Fruit fly (Drosophila melanogaster) whole organism, embryonic: ENCODE measurements around the gene CG12253.

Experiments
- CG10267 ChIP-seq: fragments of 200-800 bp; sonication (Bioruptor generic); optimal IDR thresholded peaks from 2 replicates; lab custom pipeline; 2018; ENCODE audit warnings: missing biosample characterization, mild to moderate bottlenecking, missing genetic modification characterization, moderate library complexity
- CG10321 ChIP-seq: fragments of 200-800 bp; sonication (Bioruptor generic); IDR thresholded peaks from 2 replicates; pipeline ENCODE4 v1.3.6; 2022; ENCODE audit warnings: missing biosample characterization, missing genetic modification characterization
- CG11695 ChIP-seq: fragments of 200-800 bp; sonication (Bioruptor generic); IDR thresholded peaks from 3 replicates; pipeline ENCODE4 v1.3.6; 2022; ENCODE audit warnings: missing biosample characterization, missing genetic modification characterization
- CG13287 ChIP-seq: fragments of 200-800 bp; sonication (Bioruptor generic); IDR thresholded peaks from 2 replicates; pipeline ENCODE4 v1.3.6; 2022; ENCODE audit warnings: missing biosample characterization, missing genetic modification characterization; ENCODE audit not compliant: partially characterized antibody
- CG14014 ChIP-seq: fragments of 200-800 bp; sonication (Bioruptor generic); IDR thresholded peaks from 2 replicates; pipeline ENCODE4 v1.3.6; 2022; ENCODE audit warnings: missing biosample characterization, missing genetic modification characterization
- CG14667 ChIP-seq: fragments of 200-800 bp; sonication (Bioruptor generic); IDR thresholded peaks from 2 replicates; pipeline ENCODE4 v1.3.6; 2022; ENCODE audit warnings: missing biosample characterization, missing genetic modification characterization
- CG1602 ChIP-seq: fragments of 200-800 bp; sonication (Bioruptor generic); optimal IDR thresholded peaks from 3 replicates; lab custom pipeline; 2016; ENCODE audit warnings: missing biosample characterization, missing genetic modification characterization
- CG1647 ChIP-seq: fragments of 200-800 bp; sonication (Bioruptor generic); optimal IDR thresholded peaks from 3 replicates; lab custom pipeline; 2016; ENCODE audit warnings: missing biosample characterization, missing genetic modification characterization
- CG17359 ChIP-seq: fragments of 200-800 bp; sonication (Bioruptor generic); optimal IDR thresholded peaks from 3 replicates; lab custom pipeline; 2018; ENCODE audit warnings: missing biosample characterization, mild to moderate bottlenecking, missing genetic modification characterization, moderate library complexity
- CG17385 ChIP-seq: fragments of 200-800 bp; sonication (Bioruptor generic); optimal IDR thresholded peaks from 3 replicates; lab custom pipeline; 2018; ENCODE audit warnings: missing biosample characterization, mild to moderate bottlenecking, missing genetic modification characterization
- CG34422 ChIP-seq: fragments of 200-800 bp; sonication (Bioruptor generic); IDR thresholded peaks from 3 replicates; pipeline ENCODE4 v1.3.6; 2022; ENCODE audit warnings: missing biosample characterization, missing genetic modification characterization
- CG3726 ChIP-seq: fragments of 200-800 bp; sonication (Bioruptor generic); IDR thresholded peaks from 3 replicates; pipeline ENCODE4, ENCODE4 v1.3.6; 2022; ENCODE audit warnings: missing biosample characterization, missing genetic modification characterization
- CG4707 ChIP-seq: fragments of 200-800 bp; sonication (Bioruptor generic); optimal IDR thresholded peaks from 2 replicates; lab custom pipeline; 2018; ENCODE audit warnings: missing biosample characterization, mild to moderate bottlenecking, missing genetic modification characterization, moderate library complexity
- CG4820 ChIP-seq: fragments of 200-800 bp; sonication (Bioruptor generic); optimal IDR thresholded peaks from 3 replicates; lab custom pipeline; 2016; ENCODE audit warnings: missing biosample characterization, missing genetic modification characterization
- CG7372 ChIP-seq: fragments of 200-800 bp; sonication (Bioruptor generic); IDR thresholded peaks from 2 replicates; pipeline ENCODE4 v1.3.6; 2022; ENCODE audit warnings: missing biosample characterization, missing genetic modification characterization
- CG7745 ChIP-seq: fragments of 200-800 bp; sonication (Bioruptor generic); optimal IDR thresholded peaks from 2 replicates; lab custom pipeline; 2018; ENCODE audit warnings: missing biosample characterization, mild to moderate bottlenecking, missing genetic modification characterization, moderate library complexity
- CG8478 ChIP-seq: fragments of >200 bp; optimal IDR thresholded peaks from 2 replicates; lab custom pipeline; 2018
- CG8765 ChIP-seq: fragments of 200-800 bp; sonication (Bioruptor generic); IDR thresholded peaks from 2 replicates; pipeline ENCODE4 v1.3.6; 2022; ENCODE audit warnings: missing biosample characterization, missing genetic modification characterization
- CG9215 ChIP-seq: fragments of 200-800 bp; sonication (Bioruptor generic); IDR thresholded peaks from 2 replicates; pipeline ENCODE4 v1.3.6; 2022; ENCODE audit warnings: missing biosample characterization, missing genetic modification characterization
- CG9609 ChIP-seq: fragments of 200-800 bp; sonication (Bioruptor generic); optimal IDR thresholded peaks from 3 replicates; lab custom pipeline; 2016; ENCODE audit warnings: missing biosample characterization, missing genetic modification characterization
- CG9817 ChIP-seq: fragments of 200-800 bp; sonication (Bioruptor generic); optimal IDR thresholded peaks from 2 replicates; lab custom pipeline; 2018; ENCODE audit warnings: missing biosample characterization, mild to moderate bottlenecking, missing genetic modification characterization, moderate library complexity
- CrebB ChIP-seq: fragments of 200-800 bp; sonication (Bioruptor generic); optimal IDR thresholded peaks from 3 replicates; lab custom pipeline; 2018; ENCODE audit warnings: missing biosample characterization, mild to moderate bottlenecking, missing genetic modification characterization
- Optix ChIP-seq: fragments of 200-800 bp; sonication (Bioruptor generic); IDR thresholded peaks from 3 replicates; pipeline ENCODE4 v1.3.6; 2022; ENCODE audit warnings: missing biosample characterization, missing genetic modification characterization
- PHDP ChIP-seq: fragments of 200-800 bp; sonication (Bioruptor generic); optimal IDR thresholded peaks from 3 replicates; lab custom pipeline; 2018; ENCODE audit warnings: missing biosample characterization, mild to moderate bottlenecking, missing genetic modification characterization, moderate library complexity
- Rx ChIP-seq: fragments of 200-800 bp; sonication (Bioruptor generic); IDR thresholded peaks from 2 replicates; pipeline ENCODE4 v1.3.6; 2022; ENCODE audit warnings: missing biosample characterization, missing genetic modification characterization
- TFAM ChIP-seq: fragments of 200-800 bp; sonication (Bioruptor generic); optimal IDR thresholded peaks from 2 replicates; lab custom pipeline; 2017; ENCODE audit warnings: missing biosample characterization, missing genetic modification characterization, inconsistent platforms
- Tbp ChIP-seq: fragments of >200 bp; optimal IDR thresholded peaks from 2 replicates; lab custom pipeline; 2018; ENCODE audit warnings: missing biosample characterization, missing genetic modification characterization
- ap ChIP-seq: fragments of 200-800 bp; sonication (Bioruptor generic); IDR thresholded peaks from 2 replicates; pipeline ENCODE4 v1.3.6; 2022; ENCODE audit warnings: missing biosample characterization, missing genetic modification characterization
- ase ChIP-seq: fragments of 200-800 bp; sonication (Bioruptor generic); IDR thresholded peaks from 3 replicates; pipeline ENCODE4 v1.3.6; 2022; ENCODE audit warnings: missing biosample characterization, missing genetic modification characterization
- bowl ChIP-seq: fragments of 200-800 bp; sonication (Bioruptor generic); IDR thresholded peaks from 2 replicates; pipeline ENCODE4 v1.3.6; 2022; ENCODE audit warnings: missing biosample characterization, missing genetic modification characterization
- br ChIP-seq: fragments of >200 bp; optimal IDR thresholded peaks from 2 replicates; lab custom pipeline; 2017
- ci ChIP-seq: fragments of 200-800 bp; sonication (Bioruptor generic); IDR thresholded peaks from 3 replicates; pipeline ENCODE4 v1.3.6; 2022; ENCODE audit warnings: missing biosample characterization, missing genetic modification characterization
- da ChIP-seq: fragments of 200-800 bp; sonication (Bioruptor generic); optimal IDR thresholded peaks from 2 replicates; lab custom pipeline; 2016; ENCODE audit warnings: missing biosample characterization, missing genetic modification characterization
- dati ChIP-seq: fragments of 200-800 bp; sonication (Bioruptor generic); IDR thresholded peaks from 2 replicates; pipeline ENCODE4 v1.3.6; 2022; ENCODE audit warnings: missing biosample characterization, missing genetic modification characterization
- fd3F ChIP-seq: fragments of 200-800 bp; sonication (Bioruptor generic); optimal IDR thresholded peaks from 2 replicates; lab custom pipeline; 2018; ENCODE audit warnings: missing biosample characterization, mild to moderate bottlenecking, missing genetic modification characterization, moderate library complexity
- fru ChIP-seq: fragments of >200 bp; optimal IDR thresholded peaks from 2 replicates; lab custom pipeline; 2017
- gcm ChIP-seq: fragments of 200-800 bp; sonication (Bioruptor generic); optimal IDR thresholded peaks from 2 replicates; lab custom pipeline; 2019; ENCODE audit warnings: missing biosample characterization, mild to moderate bottlenecking, missing genetic modification characterization, moderate library complexity
- her ChIP-seq: fragments of 200-800 bp; sonication (Bioruptor generic); optimal IDR thresholded peaks from 2 replicates; lab custom pipeline; 2016; ENCODE audit warnings: missing biosample characterization, missing genetic modification characterization
- klu ChIP-seq: fragments of 200-800 bp; sonication (Bioruptor generic); IDR thresholded peaks from 2 replicates; pipeline ENCODE4 v1.3.6; 2022; ENCODE audit warnings: missing biosample characterization, missing genetic modification characterization
- nau ChIP-seq: fragments of 200-800 bp; sonication (Bioruptor generic); optimal IDR thresholded peaks from 3 replicates; lab custom pipeline; 2017; ENCODE audit warnings: missing biosample characterization, mild to moderate bottlenecking, missing genetic modification characterization, missing genetic modification reagents
- pb ChIP-seq: fragments of 200-800 bp; sonication (Bioruptor generic); optimal IDR thresholded peaks from 3 replicates; lab custom pipeline; 2016; ENCODE audit warnings: missing biosample characterization, missing genetic modification characterization
- pfk ChIP-seq: fragments of 200-800 bp; sonication (Bioruptor generic); optimal IDR thresholded peaks from 2 replicates; lab custom pipeline; 2018; ENCODE audit warnings: missing biosample characterization, mild to moderate bottlenecking, missing genetic modification characterization, moderate library complexity
- rib ChIP-seq: fragments of 200-800 bp; sonication (Bioruptor generic); IDR thresholded peaks from 2 replicates; pipeline ENCODE4 v1.3.6; 2022; ENCODE audit warnings: missing biosample characterization, missing genetic modification characterization
- run ChIP-seq: fragments of 200-800 bp; sonication (Bioruptor generic); optimal IDR thresholded peaks from 3 replicates; lab custom pipeline; 2018; ENCODE audit warnings: missing biosample characterization, mild to moderate bottlenecking, missing genetic modification characterization
- slp2 ChIP-seq: fragments of 200-800 bp; sonication (Bioruptor generic); optimal IDR thresholded peaks from 2 replicates; lab custom pipeline; 2016; ENCODE audit warnings: missing biosample characterization, missing genetic modification characterization
- tio ChIP-seq: fragments of 200-800 bp; sonication (Bioruptor generic); optimal IDR thresholded peaks from 2 replicates; lab custom pipeline; 2017; ENCODE audit warnings: missing biosample characterization, missing genetic modification characterization, inconsistent platforms
- zen ChIP-seq: fragments of 200-800 bp; sonication (Bioruptor generic); optimal IDR thresholded peaks from 3 replicates; lab custom pipeline; 2018; ENCODE audit warnings: missing biosample characterization, mild to moderate bottlenecking, missing genetic modification characterization, moderate library complexity

The CG12253 gene

dm6 chr2L:11003925-11004673 is 16.5 kb downstream of the CG12253 start, which contains the start of gene RpL9 (continued):
- TF ChIP-seq klu (GFP tag; lab: Robert Waterston, UW) (no peak), run (tag; lab: Kevin White, UChicago) (no peak), ase (GFP tag; lab: Robert Waterston, UW) (no peak; the same call in 2 of the 3 replicates), br (lab: Kevin White, UChicago) (no peak), CG14014 (GFP tag; lab: Robert Waterston, UW) (peak; percentile 72; the same call in 1 of the 2 replicates), CG1602 (GFP tag; lab: Kevin White, UChicago) (no peak), rib (GFP tag; lab: Robert Waterston, UW) (peak; percentile 43; the same call in 1 of the 2 replicates), CG9215 (GFP tag; lab: Robert Waterston, UW) (no peak), CG34422 (GFP tag; lab: Robert Waterston, UW) (peak; percentile 83), CG17385 (GFP tag; lab: Kevin White, UChicago) (peak; percentile 82), ci (GFP tag; lab: Robert Waterston, UW) (no peak), pb (GFP tag; lab: Kevin White, UChicago) (peak; percentile 48), CG13287 (GFP tag; lab: Robert Waterston, UW) (no peak; the same call in 1 of the 2 replicates), Optix (GFP tag; lab: Robert Waterston, UW) (no peak), ap (GFP tag; lab: Robert Waterston, UW) (peak; percentile 75), bowl (peak; percentile 64; the same call in 1 of the 2 replicates), Tbp (peak; percentile 4), dati (0 out of 2 replicates have a peak, but pooled peaks have one; percentile 35), CG11695 (GFP tag; lab: Robert Waterston, UW) (peak; percentile 51; the same call in 1 of the 3 replicates), CG3726 (no peak; the same call in 2 of the 3 replicates), Rx (no peak), CG8765 (GFP tag; lab: Robert Waterston, UW) (no peak), tio (GFP tag; lab: Kevin White, UChicago) (no peak), CG1647 (GFP tag; lab: Kevin White, UChicago) (peak; percentile 50), CG14667 (GFP tag; lab: Robert Waterston, UW) (no peak), CrebB (tag; lab: Kevin White, UChicago) (peak; percentile 84), fd3F (peak; percentile 42), nau (GFP tag; lab: Kevin White, UChicago) (peak; percentile 84), slp2 (GFP tag; lab: Kevin White, UChicago) (peak; percentile 48), CG4707 (GFP tag; lab: Kevin White, UChicago) (peak; percentile 85), CG7372 (GFP tag; lab: Robert Waterston, UW) (no peak; the same call in 1 of the 2 replicates), CG17359 (tag; lab: Kevin White, UChicago) (peak; percentile 69), CG9609 (GFP tag; lab: Kevin White, UChicago) (peak; percentile 40), gcm (no peak), CG10321 (peak; percentile 57; the same call in 1 of the 2 replicates), pfk (GFP tag; lab: Kevin White, UChicago) (peak; percentile 74), CG7745 (tag; lab: Kevin White, UChicago) (no peak), her (GFP tag; lab: Kevin White, UChicago) (peak; percentile 81), PHDP (tag; lab: Kevin White, UChicago) (peak; percentile 82), CG9817 (tag; lab: Kevin White, UChicago) (no peak), fru (no peak), CG10267 (tag; lab: Kevin White, UChicago) (peak; percentile 72), CG4820 (GFP tag; lab: Kevin White, UChicago) (no peak), CG8478 (lab: Kevin White, UChicago) (no peak), zen (tag; lab: Kevin White, UChicago) (peak; percentile 12), TFAM (GFP tag; lab: Kevin White, UChicago) (no peak), da (peak; percentile 30)
